Fruit fly (Drosophila melanogaster) whole organism, embryonic: ENCODE results near the gene Dph3.

Source experiments
- B-H1 ChIP-seq: fragments of 200-800 bp; sonication (Bioruptor generic); IDR thresholded peaks from 3 replicates; pipeline ENCODE4 v1.3.6; 2022; ENCODE audit warnings: missing biosample characterization, missing genetic modification characterization
- CG1024 ChIP-seq: fragments of 200-800 bp; sonication (Bioruptor generic); IDR thresholded peaks from 2 replicates; pipeline ENCODE4 v1.3.6; 2022; ENCODE audit warnings: missing biosample characterization, missing genetic modification characterization
- CG10274 ChIP-seq: fragments of 200-800 bp; sonication (Bioruptor generic); optimal IDR thresholded peaks from 3 replicates; lab custom pipeline; 2017; ENCODE audit warnings: missing biosample characterization, mild to moderate bottlenecking, missing genetic modification characterization
- CG12299 ChIP-seq: fragments of 200-800 bp; sonication (Bioruptor generic); optimal IDR thresholded peaks from 2 replicates; lab custom pipeline; 2018; ENCODE audit warnings: missing biosample characterization, mild to moderate bottlenecking, missing genetic modification characterization
- CG1233 ChIP-seq: fragments of 200-800 bp; sonication (Bioruptor generic); optimal IDR thresholded peaks from 4 replicates; lab custom pipeline; 2018; ENCODE audit warnings: missing biosample characterization, mild to moderate bottlenecking, missing genetic modification characterization
- CG14014 ChIP-seq: fragments of 200-800 bp; sonication (Bioruptor generic); IDR thresholded peaks from 2 replicates; pipeline ENCODE4 v1.3.6; 2022; ENCODE audit warnings: missing biosample characterization, missing genetic modification characterization
- CG1603 ChIP-seq: fragments of 200-800 bp; sonication (Bioruptor generic); optimal IDR thresholded peaks from 2 replicates; lab custom pipeline; 2019; ENCODE audit warnings: missing biosample characterization, mild to moderate bottlenecking, missing genetic modification characterization, moderate library complexity
- CG16863 ChIP-seq: fragments of 200-800 bp; sonication (Bioruptor generic); optimal IDR thresholded peaks from 3 replicates; lab custom pipeline; 2016; ENCODE audit warnings: missing biosample characterization, missing genetic modification characterization
- CG17328 ChIP-seq: fragments of 200-800 bp; sonication (Bioruptor generic); IDR thresholded peaks from 2 replicates; pipeline ENCODE4 v1.3.6; 2022; ENCODE audit warnings: missing biosample characterization, missing genetic modification characterization
- CG2889 ChIP-seq: fragments of 200-800 bp; sonication (Bioruptor generic); IDR thresholded peaks from 3 replicates; pipeline ENCODE4 v1.3.6; 2022; ENCODE audit warnings: missing biosample characterization, missing genetic modification characterization
- CG31224 ChIP-seq: fragments of 200-800 bp; sonication (Bioruptor generic); IDR thresholded peaks from 2 replicates; pipeline ENCODE4 v1.3.6; 2022; ENCODE audit warnings: missing biosample characterization, missing genetic modification characterization
- CG32767 ChIP-seq: fragments of 200-800 bp; sonication (Bioruptor generic); IDR thresholded peaks from 2 replicates; pipeline ENCODE4 v1.3.6; 2022; ENCODE audit warnings: missing biosample characterization, missing genetic modification characterization
- CG33557 ChIP-seq: fragments of 200-800 bp; sonication (Bioruptor generic); optimal IDR thresholded peaks from 2 replicates; lab custom pipeline; 2019; ENCODE audit warnings: missing biosample characterization, mild to moderate bottlenecking, missing genetic modification characterization, moderate library complexity
- CG34422 ChIP-seq: fragments of 200-800 bp; sonication (Bioruptor generic); IDR thresholded peaks from 3 replicates; pipeline ENCODE4 v1.3.6; 2022; ENCODE audit warnings: missing biosample characterization, missing genetic modification characterization
- CG6765 ChIP-seq: fragments of 200-800 bp; sonication (Bioruptor generic); optimal IDR thresholded peaks from 3 replicates; lab custom pipeline; 2017; ENCODE audit warnings: missing biosample characterization, mild to moderate bottlenecking, missing genetic modification characterization
- CG7963 ChIP-seq: fragments of 200-800 bp; sonication (Bioruptor generic); IDR thresholded peaks from 3 replicates; pipeline ENCODE4 v1.3.6; 2022; ENCODE audit warnings: missing biosample characterization, missing genetic modification characterization; ENCODE audit not compliant: partially characterized antibody
- CG9932 ChIP-seq: fragments of 200-800 bp; sonication (Bioruptor generic); IDR thresholded peaks from 2 replicates; pipeline ENCODE4 v1.3.6; 2022; ENCODE audit warnings: missing biosample characterization, missing genetic modification characterization
- Eip74EF ChIP-seq, 2 experiments: fragments of 200-800 bp in 1 of 2; fragments of >200 bp in 1 of 2; sonication (Bioruptor generic) in 1 of 2; optimal IDR thresholded peaks; 2 replicates each; lab custom pipeline; 2017 to 2019; ENCODE audit warnings: missing biosample characterization in 2 of 2, missing genetic modification characterization in 2 of 2, mild to moderate bottlenecking in 1 of 2, moderate library complexity in 1 of 2
- Hr78 ChIP-seq, 2 experiments: fragments of 200-800 bp in 1 of 2; fragments of >200 bp in 1 of 2; sonication (Bioruptor generic) in 1 of 2; optimal IDR thresholded peaks; 2 replicates each; lab custom pipeline; 2017 to 2019; ENCODE audit warnings: missing biosample characterization in 2 of 2, missing genetic modification characterization in 2 of 2, mild to moderate bottlenecking in 1 of 2, moderate library complexity in 1 of 2
- Max ChIP-seq: fragments of 200-800 bp; sonication (Bioruptor generic); optimal IDR thresholded peaks from 2 replicates; lab custom pipeline; 2016; ENCODE audit warnings: missing biosample characterization, mild to moderate bottlenecking, missing genetic modification characterization
- Nf-YA ChIP-seq: fragments of 200-800 bp; sonication (Bioruptor generic); IDR thresholded peaks from 2 replicates; pipeline ENCODE4 v1.3.6; 2022; ENCODE audit warnings: missing biosample characterization, missing genetic modification characterization
- Oaz ChIP-seq: fragments of 200-800 bp; sonication (Bioruptor generic); IDR thresholded peaks from 2 replicates; pipeline ENCODE4 v1.3.6; 2022; ENCODE audit warnings: missing biosample characterization, missing genetic modification characterization
- Ravus ChIP-seq: fragments of 200-800 bp; sonication (Bioruptor generic); IDR thresholded peaks from 2 replicates; pipeline ENCODE4 v1.3.6; 2022; ENCODE audit warnings: missing biosample characterization, missing genetic modification characterization
- Scr ChIP-seq: fragments of 200-800 bp; sonication (Bioruptor generic); IDR thresholded peaks from 2 replicates; pipeline ENCODE4 v1.3.6; 2022; ENCODE audit warnings: missing biosample characterization, missing genetic modification characterization; ENCODE audit not compliant: partially characterized antibody
- Sox100B ChIP-seq: fragments of 200-800 bp; sonication (Bioruptor generic); optimal IDR thresholded peaks from 3 replicates; lab custom pipeline; 2018; ENCODE audit warnings: missing biosample characterization, mild to moderate bottlenecking, missing genetic modification characterization
- Taf1 ChIP-seq: fragments of 200-800 bp; sonication (Bioruptor generic); IDR thresholded peaks from 2 replicates; pipeline ENCODE4 v1.3.6; 2022; ENCODE audit warnings: missing biosample characterization, missing genetic modification characterization
- Xrp1 ChIP-seq: fragments of 200-800 bp; sonication (Bioruptor generic); IDR thresholded peaks from 2 replicates; pipeline ENCODE4 v1.3.6; 2022; ENCODE audit warnings: missing biosample characterization, missing genetic modification characterization
- bsh ChIP-seq, 2 experiments: fragments of 200-800 bp; sonication (Bioruptor generic); optimal IDR thresholded peaks; 2 replicates each; lab custom pipeline; 2017 to 2018; ENCODE audit warnings: mild to moderate bottlenecking in 2 of 2, missing biosample characterization in 2 of 2, missing genetic modification characterization in 2 of 2, moderate library complexity in 1 of 2
- btn ChIP-seq: fragments of 200-800 bp; sonication (Bioruptor generic); optimal IDR thresholded peaks from 2 replicates; lab custom pipeline; 2016; ENCODE audit warnings: missing biosample characterization, missing genetic modification characterization
- ci ChIP-seq: fragments of 200-800 bp; sonication (Bioruptor generic); IDR thresholded peaks from 3 replicates; pipeline ENCODE4 v1.3.6; 2022; ENCODE audit warnings: missing biosample characterization, missing genetic modification characterization
- dmrt11E ChIP-seq: fragments of 200-800 bp; sonication (Bioruptor generic); optimal IDR thresholded peaks from 3 replicates; lab custom pipeline; 2018; ENCODE audit warnings: missing biosample characterization, mild to moderate bottlenecking, missing genetic modification characterization, moderate library complexity
- ems ChIP-seq: fragments of 200-800 bp; sonication (Bioruptor generic); optimal IDR thresholded peaks from 3 replicates; lab custom pipeline; 2016; ENCODE audit warnings: missing biosample characterization, missing genetic modification characterization
- ewg ChIP-seq: fragments of 200-800 bp; sonication (Bioruptor generic); optimal IDR thresholded peaks from 3 replicates; lab custom pipeline; 2017; ENCODE audit warnings: mild to moderate bottlenecking, missing biosample characterization, missing genetic modification reagents, missing genetic modification characterization
- fu2 ChIP-seq: fragments of 200-800 bp; sonication (Bioruptor generic); optimal IDR thresholded peaks from 2 replicates; lab custom pipeline; 2016; ENCODE audit warnings: missing biosample characterization, missing genetic modification characterization
- gce ChIP-seq: fragments of 200-800 bp; sonication (Bioruptor generic); IDR thresholded peaks from 3 replicates; pipeline ENCODE4 v1.3.6; 2022; ENCODE audit warnings: missing biosample characterization, missing genetic modification characterization
- grn ChIP-seq: fragments of 200-800 bp; sonication (Bioruptor generic); optimal IDR thresholded peaks from 3 replicates; lab custom pipeline; 2017; ENCODE audit warnings: missing biosample characterization, missing genetic modification characterization
- gsb ChIP-seq: fragments of 200-800 bp; sonication (Bioruptor generic); IDR thresholded peaks from 2 replicates; pipeline ENCODE4 v1.3.6; 2022; ENCODE audit warnings: missing biosample characterization, missing genetic modification characterization
- mirr ChIP-seq: fragments of 200-800 bp; sonication (Bioruptor generic); optimal IDR thresholded peaks from 3 replicates; lab custom pipeline; 2018; ENCODE audit warnings: missing biosample characterization, mild to moderate bottlenecking, missing genetic modification characterization
- pan ChIP-seq, 4 experiments: fragments of >200 bp in 3 of 4; fragments of 200-800 bp in 1 of 4; sonication (Bioruptor generic) in 1 of 4; optimal IDR thresholded peaks in 3 of 4; IDR thresholded peaks in 1 of 4; 2 replicates each; pipeline versions ENCODE4 v1.3.6 to Lab custom; 2017 to 2022; ENCODE audit warnings: missing biosample characterization in 2 of 4, missing genetic modification characterization in 2 of 4, mixed read lengths in 1 of 4
- pb ChIP-seq: fragments of 200-800 bp; sonication (Bioruptor generic); optimal IDR thresholded peaks from 3 replicates; lab custom pipeline; 2016; ENCODE audit warnings: missing biosample characterization, missing genetic modification characterization
- sima ChIP-seq: fragments of 200-800 bp; sonication (Bioruptor generic); optimal IDR thresholded peaks from 2 replicates; lab custom pipeline; 2016; ENCODE audit warnings: missing biosample characterization, missing genetic modification characterization
- tap ChIP-seq: fragments of 200-800 bp; optimal IDR thresholded peaks from 3 replicates; lab custom pipeline; 2019; ENCODE audit warnings: missing biosample characterization, mild to moderate bottlenecking, missing genetic modification characterization, moderate library complexity
- toy ChIP-seq: fragments of 200-800 bp; sonication (Bioruptor generic); IDR thresholded peaks from 2 replicates; pipeline ENCODE4 v1.3.6; 2022; ENCODE audit warnings: missing biosample characterization, missing genetic modification characterization
- trh ChIP-seq: fragments of 200-800 bp; sonication (Bioruptor generic); optimal IDR thresholded peaks from 2 replicates; lab custom pipeline; 2016; ENCODE audit warnings: missing biosample characterization, missing genetic modification characterization
- vnd ChIP-seq: fragments of 200-800 bp; sonication (Bioruptor generic); IDR thresholded peaks from 3 replicates; pipeline ENCODE4 v1.3.6; 2022; ENCODE audit warnings: missing biosample characterization, missing genetic modification characterization; ENCODE audit not compliant: partially characterized antibody
- vvl ChIP-seq: fragments of 200-800 bp; sonication (Bioruptor generic); IDR thresholded peaks from 2 replicates; pipeline ENCODE4 v1.3.6; 2022; ENCODE audit warnings: missing biosample characterization, missing genetic modification characterization
- z ChIP-seq: fragments of 200-800 bp; sonication (Bioruptor generic); IDR thresholded peaks from 3 replicates; pipeline ENCODE4 v1.3.6; 2022; ENCODE audit warnings: missing biosample characterization, missing genetic modification characterization
- zf30C ChIP-seq: fragments of 200-800 bp; sonication (Bioruptor generic); optimal IDR thresholded peaks from 3 replicates; lab custom pipeline; 2018; ENCODE audit warnings: missing biosample characterization, mild to moderate bottlenecking, missing genetic modification characterization
- zfh2 ChIP-seq: fragments of 200-800 bp; sonication (Bioruptor generic); optimal IDR thresholded peaks from 2 replicates; lab custom pipeline; 2016; ENCODE audit warnings: missing biosample characterization, missing genetic modification characterization

The Dph3 gene

dm6 chr3R:11216156-11216630, 15.5 kb upstream of the Dph3 start, which contains the start of the genes RpS25 and CG4820 (continued):
- no peak for TF ChIP-seq pan (optimal IDR thresholded peaks at IDR 0.05; lab: Kevin White, UChicago)
- peak in 1 of 2 experiments; percentile 89 for TF ChIP-seq pan (GFP tag; optimal IDR thresholded peaks at IDR 0.05 in 1 of 2, IDR thresholded peaks at IDR 0.05 in 1 of 2)
- TF ChIP-seq CG31224 (GFP tag; lab: Robert Waterston, UW), result peak; percentile 77
- peak; percentile 73 for TF ChIP-seq sima (GFP tag; lab: Kevin White, UChicago)
- TF ChIP-seq ems (GFP tag; lab: Kevin White, UChicago), result peak; percentile 79
- peak; percentile 79 for TF ChIP-seq Nf-YA (GFP tag; lab: Robert Waterston, UW)
- peak; percentile 51; the same call in 1 of the 2 replicates for TF ChIP-seq Taf1 (GFP tag; lab: Robert Waterston, UW)
- TF ChIP-seq dmrt11E (tag; lab: Kevin White, UChicago), result peak; percentile 85
- TF ChIP-seq CG14014 (GFP tag; lab: Robert Waterston, UW), result peak; percentile 79
- peak; percentile 88 for TF ChIP-seq CG10274 (GFP tag; lab: Kevin White, UChicago)
- TF ChIP-seq vvl, result peak; percentile 91
- TF ChIP-seq Xrp1 (GFP tag; lab: Robert Waterston, UW), result peak; percentile 48; the same call in 1 of the 2 replicates
- peak; percentile 88 for TF ChIP-seq btn (GFP tag; lab: Kevin White, UChicago)
- TF ChIP-seq tap (tag; lab: Kevin White, UChicago), result peak; percentile 77
- TF ChIP-seq CG17328 (GFP tag; lab: Robert Waterston, UW), result peak; percentile 87
- TF ChIP-seq CG34422 (GFP tag; lab: Robert Waterston, UW), result peak; percentile 90
- peak in 1 of 2 experiments; percentile 84 for TF ChIP-seq Eip74EF (GFP tag; optimal IDR thresholded peaks at IDR 0.05; lab: Kevin White, UChicago)
- TF ChIP-seq Ravus, result peak; percentile 15
- TF ChIP-seq toy (GFP tag; lab: Robert Waterston, UW), result peak; percentile 36; the same call in 1 of the 2 replicates
- TF ChIP-seq trh, result peak; percentile 86
- TF ChIP-seq zf30C, result peak; percentile 61
- peak; percentile 90 for TF ChIP-seq fu2 (GFP tag; lab: Kevin White, UChicago)
- peak; percentile 90 for TF ChIP-seq CG12299 (tag; lab: Kevin White, UChicago)
- TF ChIP-seq Scr (GFP tag; lab: Robert Waterston, UW), result peak; percentile 92
- peak; percentile 98 for TF ChIP-seq mirr (GFP tag; lab: Kevin White, UChicago)
- peak; percentile 66 for TF ChIP-seq gsb
- peak; percentile 36 to 81 for TF ChIP-seq bsh (GFP tag; optimal IDR thresholded peaks at IDR 0.05; lab: Kevin White, UChicago)
- peak; percentile 92 for TF ChIP-seq Sox100B (GFP tag; lab: Kevin White, UChicago)
- peak; percentile 69; the same call in 2 of the 3 replicates for TF ChIP-seq B-H1
- TF ChIP-seq z (GFP tag; lab: Robert Waterston, UW), result 0 out of 3 replicates have a peak, but pooled peaks have one; percentile 54
- TF ChIP-seq CG16863 (GFP tag; lab: Kevin White, UChicago), result peak; percentile 90
- peak; percentile 74 for TF ChIP-seq CG9932 (GFP tag; lab: Robert Waterston, UW)
- peak; percentile 92 for TF ChIP-seq CG33557 (GFP tag; lab: Kevin White, UChicago)
- TF ChIP-seq CG2889 (GFP tag; lab: Robert Waterston, UW), result 0 out of 3 replicates have a peak, but pooled peaks have one; percentile 21
- peak; percentile 81 for TF ChIP-seq Oaz (GFP tag; lab: Robert Waterston, UW)
- peak; percentile 74 for TF ChIP-seq CG1024
- TF ChIP-seq CG1233, result peak; percentile 94
- TF ChIP-seq Max (GFP tag; lab: Kevin White, UChicago), result peak; percentile 94
- TF ChIP-seq ewg (GFP tag; lab: Kevin White, UChicago), result peak; percentile 95
- peak; percentile 70 for TF ChIP-seq zfh2 (GFP tag; lab: Kevin White, UChicago)
- TF ChIP-seq CG32767 (GFP tag; lab: Robert Waterston, UW), result peak; percentile 66; the same call in 1 of the 2 replicates
- peak; percentile 96 for TF ChIP-seq ci (GFP tag; lab: Robert Waterston, UW)
- TF ChIP-seq CG6765, result peak; percentile 97
- peak; percentile 69; the same call in 1 of the 3 replicates for TF ChIP-seq CG7963
- TF ChIP-seq pb (GFP tag; lab: Kevin White, UChicago), result peak; percentile 93
- peak; percentile 97 for TF ChIP-seq CG1603 (tag; lab: Kevin White, UChicago)
- TF ChIP-seq Hr78 (GFP tag; optimal IDR thresholded peaks at IDR 0.05; lab: Kevin White, UChicago), result peak in 1 of 2 experiments; percentile 27
- peak; percentile 82 for TF ChIP-seq vnd (GFP tag; lab: Robert Waterston, UW)
- TF ChIP-seq gce (GFP tag; lab: Robert Waterston, UW), result peak; percentile 86; the same call in 2 of the 3 replicates
- peak; percentile 76 for TF ChIP-seq grn (GFP tag; lab: Kevin White, UChicago)
